Worm (Caenorhabditis elegans): ENCODE results near the gene W06D11.3.
"Not testable (repeated sequence)": the region's sequence is repeated elsewhere in the genome, so short reads cannot be mapped to it uniquely, and the experiment has no call there.

Gene W06D11.3

DNA sequence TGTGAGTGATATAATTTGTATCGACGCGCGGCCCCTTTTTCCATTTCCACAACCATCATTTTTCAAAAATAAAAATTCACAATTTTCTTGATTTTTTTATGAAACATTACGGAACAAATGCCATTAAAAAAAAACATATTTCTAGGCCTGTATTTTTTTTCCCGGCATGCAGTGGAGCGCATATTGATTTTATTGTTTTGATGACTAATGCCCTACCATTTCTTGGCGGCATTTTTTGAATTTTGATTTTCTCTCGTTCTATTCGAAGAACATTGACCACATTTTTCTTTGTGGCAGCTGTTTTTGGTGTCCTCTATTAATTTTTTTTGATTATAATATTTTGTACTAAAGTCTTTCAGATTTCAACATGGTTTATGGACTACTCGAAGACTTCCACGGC lies at the start of gene W06D11.3:
TSS of gene W06D11.3 (plus strand) at position 360 of the 400 bp plus-strand sequence.
- TF ChIP-seq unc-62 (GFP tag; optimal IDR thresholded peaks at IDR 0.05), result no peak

DNA sequence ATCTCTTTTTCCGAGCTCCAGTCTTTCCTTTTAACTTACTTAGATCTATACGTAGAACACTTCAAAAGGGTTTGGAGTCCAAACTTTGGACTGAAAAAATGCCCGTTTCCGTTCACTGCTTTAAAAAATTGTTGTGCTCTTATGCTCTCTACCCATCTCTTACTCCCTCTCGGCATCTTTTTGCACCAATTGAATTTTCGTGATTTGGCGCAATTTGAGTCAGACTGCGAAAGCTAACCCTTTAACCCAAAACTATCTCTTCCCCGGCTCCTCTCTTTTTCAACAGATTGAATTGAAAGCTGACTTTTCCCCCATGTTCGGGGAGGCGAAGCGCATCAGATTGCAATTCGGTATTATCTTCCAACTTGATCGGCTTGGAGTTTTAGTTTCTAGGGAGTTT lies 46.3 kb upstream of the W06D11.3 start:
- no peak for TF ChIP-seq unc-62 (GFP tag; optimal IDR thresholded peaks at IDR 0.05)

DNA sequence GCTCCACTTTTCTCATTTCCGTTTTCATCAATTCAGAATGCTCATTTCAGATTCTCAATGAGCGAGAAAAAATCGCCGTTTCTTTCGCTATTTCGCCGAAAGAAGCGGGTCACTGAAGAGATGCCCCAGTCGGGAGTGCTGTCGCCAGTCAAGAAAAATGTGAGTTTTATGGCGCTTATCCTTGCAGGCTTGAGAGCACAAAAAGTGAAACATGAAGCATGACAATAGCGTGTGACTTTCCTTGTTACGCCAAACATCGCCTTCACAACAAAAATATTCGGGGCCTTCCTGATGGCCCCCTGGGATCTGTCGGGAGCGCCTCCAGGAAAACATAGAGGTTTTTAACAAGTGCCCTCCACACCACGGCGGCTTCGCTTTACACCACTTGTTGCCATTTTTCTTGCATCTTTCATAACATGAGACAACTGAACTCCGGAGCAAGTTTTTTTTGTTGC lies 41.9 kb upstream of the W06D11.3 start, which contains the start of gene E01G6.2:
TSS of gene E01G6.2 (plus strand) at position 51 of the 455 bp plus-strand sequence.
- TF ChIP-seq unc-62 (GFP tag; optimal IDR thresholded peaks at IDR 0.05), result no peak

DNA sequence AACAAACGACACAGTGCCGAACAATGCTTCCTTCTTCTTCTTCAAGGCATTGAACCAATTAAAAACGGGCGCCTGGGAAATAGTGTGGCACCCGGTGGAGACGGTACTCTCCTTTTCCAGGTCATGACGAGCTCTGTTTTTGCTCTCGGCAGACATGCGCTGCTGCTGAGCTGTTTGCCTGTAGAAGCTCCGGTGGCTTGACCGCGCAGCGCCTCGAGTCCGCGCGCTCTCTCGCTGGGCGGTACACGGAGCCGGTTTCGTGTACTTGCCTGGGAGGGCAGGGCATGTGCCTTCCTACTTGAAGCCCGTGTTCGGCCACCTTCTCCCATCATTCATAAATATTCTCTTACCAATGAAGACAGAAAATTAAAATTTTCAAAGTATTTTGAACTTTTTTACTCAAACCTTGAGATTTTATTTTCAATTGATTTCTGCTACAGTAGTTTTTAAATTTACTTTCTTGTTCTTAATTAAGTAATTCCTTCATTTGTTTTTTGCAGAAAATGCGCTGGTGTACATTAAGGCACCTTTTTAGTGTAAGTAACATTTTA lies 38.0 kb upstream of the W06D11.3 start, which contains the start of gene E01G6.1:
TSS of gene E01G6.1 (plus strand) at position 501 of the 551 bp plus-strand sequence.
- TF ChIP-seq unc-62 (GFP tag; optimal IDR thresholded peaks at IDR 0.05), result no peak

- no peak for TF ChIP-seq unc-62 (GFP tag; optimal IDR thresholded peaks at IDR 0.05)
Measured at ce11 chrX:12270841-12271240, 27.6 kb upstream of the W06D11.3 start, which contains the start of gene otpl-8. Gene otpl-8 (minus strand): TSS chrX:12270941.

- no peak for TF ChIP-seq unc-62 (GFP tag; optimal IDR thresholded peaks at IDR 0.05)
Measured at ce11 chrX:12273870-12274269, 24.6 kb upstream of the W06D11.3 start, which contains the start of gene H19J13.2. Gene H19J13.2 (minus strand): TSS chrX:12273970.

DNA sequence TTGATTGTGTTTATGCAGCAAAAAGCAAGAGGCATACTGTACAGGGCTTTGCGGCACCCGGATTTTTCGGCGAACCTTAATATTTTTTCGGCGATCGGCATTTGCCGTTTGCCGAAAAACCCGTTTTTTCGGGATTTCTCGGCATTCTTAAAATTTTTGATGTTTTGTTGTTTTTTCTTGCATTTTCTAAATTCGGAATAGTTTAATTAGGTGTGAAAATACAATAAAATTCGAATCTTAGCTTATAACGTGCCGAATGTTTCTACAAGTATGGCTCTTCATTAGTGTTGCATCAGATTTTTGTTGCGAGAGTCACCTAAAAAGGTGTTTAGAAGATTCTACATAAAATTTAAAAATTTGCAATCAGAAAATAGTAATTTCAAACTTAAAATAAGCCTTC lies 22.9 kb upstream of the W06D11.3 start, which contains the start of gene C04B4.6:
TSS of gene C04B4.6 (minus strand) at position 101 of the 400 bp plus-strand sequence.
- TF ChIP-seq unc-62 (GFP tag; optimal IDR thresholded peaks at IDR 0.05), result no peak

- TF ChIP-seq unc-62 (GFP tag; optimal IDR thresholded peaks at IDR 0.05), result no peak
Measured at ce11 chrX:12280477-12280876, 18.0 kb upstream of the W06D11.3 start, which contains the start of gene C04B4.1. Gene C04B4.1 (plus strand): TSS chrX:12280777.

DNA sequence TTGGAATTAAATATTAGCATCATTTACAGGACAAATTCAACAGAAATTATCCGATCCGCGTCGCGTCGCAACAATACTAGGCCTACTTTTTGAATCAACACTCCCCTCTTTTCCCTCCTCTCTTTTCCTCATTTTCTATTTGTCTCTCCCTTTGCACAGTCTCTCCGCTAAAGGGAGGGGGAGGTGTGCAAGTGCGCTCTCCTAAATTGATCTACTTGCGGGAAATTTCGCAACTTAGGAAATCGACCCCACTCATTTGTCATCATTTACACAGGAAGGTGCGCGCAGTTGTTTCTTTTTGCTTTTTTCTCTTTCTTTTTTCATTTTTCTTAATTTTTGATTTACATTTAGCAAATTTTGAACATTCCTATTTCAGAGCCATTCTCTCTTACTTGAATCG lies 15.6 kb upstream of the W06D11.3 start, which contains the start of gene C04B4.2:
TSS of gene C04B4.2 (plus strand) at position 371 of the 400 bp plus-strand sequence.
- no peak for TF ChIP-seq unc-62 (GFP tag; optimal IDR thresholded peaks at IDR 0.05)

DNA sequence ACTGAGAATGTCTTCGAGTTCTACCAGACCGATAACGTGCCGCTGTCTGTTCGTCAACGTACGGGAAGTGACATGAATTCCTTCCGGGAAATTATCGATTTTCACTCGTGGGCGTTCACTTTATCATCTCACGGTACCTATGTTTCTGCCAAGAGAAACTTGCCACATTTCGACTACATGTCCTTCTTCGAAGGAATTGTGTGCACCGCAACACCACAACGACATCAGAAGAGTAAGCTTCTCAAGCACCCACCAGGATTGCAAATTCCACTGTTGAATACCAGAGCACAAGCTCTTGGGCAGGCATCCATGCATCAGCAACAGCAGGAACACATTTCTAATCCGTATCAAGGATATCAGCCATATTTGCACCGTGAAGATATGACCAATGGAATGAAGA lies 14.3 kb upstream of the W06D11.3 start:
- TF ChIP-seq unc-62 (GFP tag; optimal IDR thresholded peaks at IDR 0.05), result no peak

- TF ChIP-seq unc-62 (GFP tag; optimal IDR thresholded peaks at IDR 0.05), result no peak
Measured at ce11 chrX:12285496-12285895, 13.0 kb upstream of the W06D11.3 start, which contains the start of gene lips-2. Gene lips-2 (plus strand): TSS chrX:12285796.

- TF ChIP-seq unc-62 (GFP tag; optimal IDR thresholded peaks at IDR 0.05), result no peak
Measured at ce11 chrX:12288254-12288653, 10.2 kb upstream of the W06D11.3 start, which contains the start of gene C04B4.5. Gene C04B4.5 (minus strand): TSS chrX:12288354.

DNA sequence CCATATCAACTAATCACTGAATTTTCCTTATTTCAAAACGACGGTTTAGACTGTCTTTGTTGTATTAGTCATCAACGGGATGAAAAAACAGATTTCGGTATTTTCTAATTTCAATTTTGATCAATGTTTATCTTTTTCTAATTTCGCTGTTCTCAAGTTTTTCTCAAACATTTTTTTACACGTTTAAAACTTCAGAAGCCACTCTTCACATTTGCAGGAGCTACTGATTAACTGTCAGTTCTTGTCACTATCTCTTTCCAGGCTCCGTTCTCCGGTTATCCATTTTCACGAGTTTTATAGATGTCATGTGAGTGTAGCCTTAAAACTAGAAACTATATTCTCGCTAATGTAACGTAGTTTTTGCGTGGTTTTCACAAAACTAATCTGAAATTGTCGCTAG lies 7.9 kb upstream of the W06D11.3 start, which contains the start of gene C04B4.4:
TSS of gene C04B4.4 (plus strand) at position 301 of the 400 bp plus-strand sequence.
- TF ChIP-seq unc-62 (GFP tag; optimal IDR thresholded peaks at IDR 0.05), result no peak

DNA sequence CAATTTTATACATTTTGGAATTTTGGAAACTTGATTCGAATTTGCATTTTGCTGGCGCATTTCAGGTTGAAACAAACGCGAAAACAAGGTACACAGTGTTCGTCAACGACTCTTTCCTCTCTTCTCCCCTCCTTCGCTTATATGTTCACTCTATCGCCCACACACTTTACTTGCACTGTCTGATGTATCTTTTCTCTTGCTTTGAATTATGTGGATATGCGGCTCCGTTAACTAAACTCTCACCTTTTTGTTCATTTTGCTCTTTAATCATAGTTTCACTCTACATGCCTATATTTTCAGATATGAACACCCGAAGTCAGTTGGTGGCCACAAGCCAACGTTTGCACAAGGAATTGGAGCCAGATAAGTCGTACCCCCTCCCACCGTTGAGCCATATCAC lies 4.2 kb upstream of the W06D11.3 start, which contains the start of gene W06D11.1:
TSS of gene W06D11.1 (plus strand) at position 301 of the 400 bp plus-strand sequence.
- no peak for TF ChIP-seq unc-62 (GFP tag; optimal IDR thresholded peaks at IDR 0.05)

DNA sequence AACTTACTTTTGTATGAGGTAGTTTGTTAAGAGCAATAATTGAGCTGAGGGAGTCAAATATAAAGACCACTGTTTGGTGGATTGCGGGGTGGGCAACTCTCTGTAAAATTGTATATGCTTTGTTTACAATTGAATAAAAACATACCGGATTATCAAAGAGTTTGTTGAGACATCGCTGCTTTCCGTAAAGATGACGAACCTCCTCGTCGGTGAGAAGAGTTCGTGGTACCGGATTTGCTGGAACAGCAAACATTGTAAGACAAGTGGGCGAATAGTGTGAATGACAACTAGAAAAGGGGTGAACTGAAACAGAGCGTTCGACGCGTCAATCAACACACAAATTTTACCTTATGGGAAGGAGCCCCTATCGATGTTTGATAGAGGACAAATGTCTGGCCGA lies 2.1 kb upstream of the W06D11.3 start, which contains the start of gene W06D11.2:
TSS of gene W06D11.2 (minus strand) at position 339 of the 400 bp plus-strand sequence.
- TF ChIP-seq unc-62 (GFP tag; optimal IDR thresholded peaks at IDR 0.05), result no peak

DNA sequence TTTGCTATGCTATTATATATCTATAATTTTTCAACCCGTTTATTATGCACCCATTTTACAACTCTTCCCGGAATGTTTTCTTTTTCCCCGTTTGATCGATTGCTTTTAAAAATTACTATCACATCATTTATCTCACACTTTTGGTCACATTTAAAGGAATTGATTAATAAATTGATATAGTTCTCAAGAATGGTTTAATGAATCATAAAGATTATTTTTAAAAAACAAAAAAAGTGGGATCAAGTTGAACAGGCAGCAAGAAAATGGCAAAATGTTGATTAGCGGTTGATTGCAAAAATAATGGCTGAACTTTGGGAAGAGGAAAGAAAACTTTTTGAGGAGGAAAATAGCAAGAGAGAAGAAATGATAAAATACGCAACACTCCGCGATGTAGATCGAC lies 1.4 kb downstream of the W06D11.3 start, which contains the start of gene W06D11.5:
TSS of gene W06D11.5 (plus strand) at position 301 of the 400 bp plus-strand sequence.
- TF ChIP-seq unc-62 (GFP tag; optimal IDR thresholded peaks at IDR 0.05), result no peak

- TF ChIP-seq unc-62 (GFP tag; optimal IDR thresholded peaks at IDR 0.05), result not testable (repeated sequence)
Measured at ce11 chrX:12302755-12303154, 4.3 kb downstream of the W06D11.3 start, which contains the start of gene dot-1.3. Gene dot-1.3 (minus strand): TSS chrX:12302855.
